Worm (Caenorhabditis elegans) whole organism, L4/young adult: Measurements from ENCODE around the gene ftr-1.

Source experiments
- W03F9.2 ChIP-seq: fragments of 150-350 bp; optimal IDR thresholded peaks from 2 replicates; lab custom pipeline; 2014; ENCODE audit warnings: missing biosample characterization, missing genetic modification characterization
- dao-5 ChIP-seq: sonication (generic microtip); optimal IDR thresholded peaks from 2 replicates; lab custom pipeline; 2016; ENCODE audit warnings: missing genotype, missing genetic modification characterization, moderate library complexity, missing compliant biosample characterization
- him-1 ChIP-seq: sonication (generic microtip); optimal IDR thresholded peaks from 2 replicates; lab custom pipeline; 2016; ENCODE audit warnings: missing genotype, missing genetic modification reagents, missing genetic modification characterization, missing compliant biosample characterization

Gene ftr-1

ce11 chrV:20225312-20225711 lies 28.5 kb downstream of the ftr-1 start:
- TF ChIP-seq W03F9.2 (no peak), him-1 (no peak), dao-5 (tag; lab: Kevin White, UChicago) (no peak)

DNA sequence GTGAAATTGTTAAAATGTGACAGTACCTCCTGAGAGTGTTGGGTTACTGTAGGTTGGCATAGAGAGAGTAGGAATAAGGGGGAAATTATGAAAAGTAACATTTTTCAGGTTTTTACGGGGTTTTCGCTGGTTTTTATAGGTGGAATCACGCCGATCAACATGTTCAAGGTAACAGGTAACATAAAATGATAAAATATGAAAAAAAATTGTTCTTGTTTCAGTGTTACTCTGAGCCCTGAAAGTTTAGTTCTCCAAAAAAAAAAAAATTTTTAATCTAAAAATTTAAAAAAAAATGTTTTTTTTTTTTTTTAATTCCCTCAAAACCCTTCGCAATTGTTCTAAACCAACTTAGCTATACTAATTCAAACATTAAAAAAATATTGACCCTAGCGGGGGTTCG lies 37.0 kb downstream of the ftr-1 start, which contains the start of gene Y113G7B.15:
Gene Y113G7B.15 (minus strand): TSS at position 101 of the 400 bp plus-strand sequence.
- TF ChIP-seq him-1 = no peak
- TF ChIP-seq W03F9.2 = no peak

DNA sequence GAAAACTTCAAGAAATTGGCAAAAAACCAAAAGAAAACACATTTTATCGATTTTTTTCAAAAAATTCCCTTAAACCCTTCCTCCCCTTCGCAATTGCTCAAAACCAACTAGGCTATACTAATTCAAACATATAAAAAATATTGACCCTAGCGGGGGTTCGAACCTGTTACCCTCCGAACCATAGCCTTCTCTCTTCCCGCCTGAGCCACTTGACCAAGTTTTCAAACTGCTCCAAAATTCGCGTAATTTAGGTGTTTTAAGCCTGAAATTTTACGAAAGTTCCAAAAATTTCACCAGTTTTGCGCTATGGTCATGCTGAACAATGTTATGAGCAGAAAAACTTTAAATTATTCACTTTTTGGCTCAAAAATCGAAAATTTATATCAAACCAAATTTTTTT lies 37.7 kb downstream of the ftr-1 start:
- TF ChIP-seq him-1 = no peak
- no peak for TF ChIP-seq dao-5 (tag; lab: Kevin White, UChicago)
- no peak for TF ChIP-seq W03F9.2

ce11 chrV:20235231-20235630 lies 38.5 kb downstream of the ftr-1 start:
- TF ChIP-seq dao-5 (tag; lab: Kevin White, UChicago) (no peak), W03F9.2 (no peak), him-1 (no peak)

ce11 chrV:20237429-20237828 lies 40.7 kb downstream of the ftr-1 start, which contains the start of gene sld-5:
TSS of gene sld-5 (minus strand) at chrV:20237745.
- TF ChIP-seq him-1 (no peak), dao-5 (tag; lab: Kevin White, UChicago) (no peak), W03F9.2 (no peak)

ce11 chrV:20241243-20241862 lies 44.6 kb downstream of the ftr-1 start:
- TF ChIP-seq him-1 (no peak), W03F9.2 (no peak)
